Fruit fly (Drosophila melanogaster) whole organism, embryonic: ENCODE measurements around the gene Hs2st.

ENCODE experiments used
- Atf6 ChIP-seq: fragments of 200-800 bp; sonication (Bioruptor generic); IDR thresholded peaks from 2 replicates; pipeline ENCODE4 v1.3.6; 2022; ENCODE audit warnings: missing biosample characterization, missing genetic modification characterization
- Bgb ChIP-seq: fragments of 200-800 bp; sonication (Bioruptor generic); IDR thresholded peaks from 2 replicates; pipeline ENCODE4 v1.3.6; 2022; ENCODE audit warnings: missing biosample characterization, missing genetic modification characterization; ENCODE audit not compliant: partially characterized antibody
- CG10321 ChIP-seq: fragments of 200-800 bp; sonication (Bioruptor generic); IDR thresholded peaks from 2 replicates; pipeline ENCODE4 v1.3.6; 2022; ENCODE audit warnings: missing biosample characterization, missing genetic modification characterization
- CG10959 ChIP-seq: fragments of 200-800 bp; sonication (Bioruptor generic); IDR thresholded peaks from 2 replicates; pipeline ENCODE4 v1.3.6; 2022; ENCODE audit warnings: missing biosample characterization, missing genetic modification characterization
- CG12219 ChIP-seq: fragments of 200-800 bp; sonication (Bioruptor generic); optimal IDR thresholded peaks from 3 replicates; lab custom pipeline; 2018; ENCODE audit warnings: missing biosample characterization, mild to moderate bottlenecking, missing genetic modification characterization
- CG12769 ChIP-seq: fragments of 200-800 bp; sonication (Bioruptor generic); optimal IDR thresholded peaks from 2 replicates; lab custom pipeline; 2019; ENCODE audit warnings: missing biosample characterization, mild to moderate bottlenecking, missing genetic modification characterization, moderate library complexity
- CG13123 ChIP-seq: fragments of 200-800 bp; sonication (Bioruptor generic); optimal IDR thresholded peaks from 2 replicates; lab custom pipeline; 2016; ENCODE audit warnings: missing biosample characterization, missing genetic modification characterization
- CG13287 ChIP-seq: fragments of 200-800 bp; sonication (Bioruptor generic); IDR thresholded peaks from 2 replicates; pipeline ENCODE4 v1.3.6; 2022; ENCODE audit warnings: missing biosample characterization, missing genetic modification characterization; ENCODE audit not compliant: partially characterized antibody
- CG15269 ChIP-seq: fragments of 200-800 bp; sonication (Bioruptor generic); optimal IDR thresholded peaks from 2 replicates; lab custom pipeline; 2018; ENCODE audit warnings: missing biosample characterization, mild to moderate bottlenecking, missing genetic modification characterization, moderate library complexity
- CG16863 ChIP-seq: fragments of 200-800 bp; sonication (Bioruptor generic); optimal IDR thresholded peaks from 3 replicates; lab custom pipeline; 2016; ENCODE audit warnings: missing biosample characterization, missing genetic modification characterization
- CG18619 ChIP-seq: fragments of 200-800 bp; sonication (Bioruptor generic); optimal IDR thresholded peaks from 3 replicates; lab custom pipeline; 2017; ENCODE audit warnings: missing biosample characterization, mild to moderate bottlenecking, missing genetic modification characterization
- CG2199 ChIP-seq: fragments of 200-800 bp; sonication (Bioruptor generic); IDR thresholded peaks from 3 replicates; pipeline ENCODE4 v1.3.6; 2022; ENCODE audit warnings: missing biosample characterization, missing genetic modification characterization
- CG4854 ChIP-seq: fragments of 200-800 bp; sonication (Bioruptor generic); optimal IDR thresholded peaks from 2 replicates; lab custom pipeline; 2016; ENCODE audit warnings: missing biosample characterization, missing genetic modification characterization, inconsistent platforms
- CG6689 ChIP-seq: fragments of 200-800 bp; sonication (Bioruptor generic); IDR thresholded peaks from 2 replicates; pipeline ENCODE4 v1.3.6; 2022; ENCODE audit warnings: missing biosample characterization, missing genetic modification characterization
- CG6791 ChIP-seq: fragments of 200-800 bp; sonication (Bioruptor generic); IDR thresholded peaks from 3 replicates; pipeline ENCODE4 v1.3.6; 2022; ENCODE audit warnings: missing biosample characterization, missing genetic modification characterization; ENCODE audit not compliant: partially characterized antibody
- CG7963 ChIP-seq: fragments of 200-800 bp; sonication (Bioruptor generic); IDR thresholded peaks from 3 replicates; pipeline ENCODE4 v1.3.6; 2022; ENCODE audit warnings: missing biosample characterization, missing genetic modification characterization; ENCODE audit not compliant: partially characterized antibody
- CG8924 ChIP-seq: fragments of 200-800 bp; optimal IDR thresholded peaks from 3 replicates; lab custom pipeline; 2019; ENCODE audit warnings: missing biosample characterization, mild to moderate bottlenecking, missing genetic modification characterization, moderate library complexity
- CG8944 ChIP-seq: fragments of 200-800 bp; sonication (Bioruptor generic); optimal IDR thresholded peaks from 3 replicates; lab custom pipeline; 2016; ENCODE audit warnings: missing biosample characterization, missing genetic modification characterization
- Camta ChIP-seq: fragments of 200-800 bp; sonication (Bioruptor generic); optimal IDR thresholded peaks from 2 replicates; lab custom pipeline; 2016; ENCODE audit warnings: missing biosample characterization, missing genetic modification characterization
- Fer3 ChIP-seq: fragments of 200-800 bp; sonication (Bioruptor generic); optimal IDR thresholded peaks from 2 replicates; lab custom pipeline; 2018; ENCODE audit warnings: missing biosample characterization, mild to moderate bottlenecking, missing genetic modification characterization, moderate library complexity
- HLHmδ ChIP-seq: fragments of 200-800 bp; sonication (Bioruptor generic); optimal IDR thresholded peaks from 2 replicates; lab custom pipeline; 2018; ENCODE audit warnings: missing biosample characterization, mild to moderate bottlenecking, missing genetic modification characterization, moderate library complexity
- HmgZ ChIP-seq: fragments of 200-800 bp; sonication (Bioruptor generic); optimal IDR thresholded peaks from 2 replicates; lab custom pipeline; 2018; ENCODE audit warnings: missing biosample characterization, mild to moderate bottlenecking, missing genetic modification characterization
- Med ChIP-seq: fragments of 200-800 bp; sonication (Bioruptor generic); peaks from one replicate; lab custom pipeline; 2016; ENCODE audit warnings: missing biosample characterization, missing genetic modification characterization, mild to moderate bottlenecking, inconsistent platforms, moderate library complexity
- Mes4 ChIP-seq: fragments of 200-800 bp; sonication (Bioruptor generic); optimal IDR thresholded peaks from 2 replicates; lab custom pipeline; 2016; ENCODE audit warnings: missing biosample characterization, missing genetic modification characterization
- Oli ChIP-seq: fragments of 200-800 bp; sonication (Bioruptor generic); optimal IDR thresholded peaks from 2 replicates; lab custom pipeline; 2018; ENCODE audit warnings: missing biosample characterization, mild to moderate bottlenecking, missing genetic modification characterization, moderate library complexity
- Sry-β ChIP-seq: fragments of 200-800 bp; sonication (Bioruptor generic); optimal IDR thresholded peaks from 2 replicates; lab custom pipeline; 2018; ENCODE audit warnings: missing biosample characterization, mild to moderate bottlenecking, missing genetic modification characterization, moderate library complexity
- al ChIP-seq: fragments of 200-800 bp; sonication (Bioruptor generic); IDR thresholded peaks from 2 replicates; pipeline ENCODE4 v1.3.6; 2022; ENCODE audit warnings: missing biosample characterization, missing genetic modification characterization
- ase ChIP-seq: fragments of 200-800 bp; sonication (Bioruptor generic); IDR thresholded peaks from 3 replicates; pipeline ENCODE4 v1.3.6; 2022; ENCODE audit warnings: missing biosample characterization, missing genetic modification characterization
- ash1 ChIP-seq: fragments of 200-800 bp; sonication (Bioruptor generic); optimal IDR thresholded peaks from 2 replicates; lab custom pipeline; 2018; ENCODE audit warnings: missing biosample characterization, mild to moderate bottlenecking, missing genetic modification characterization
- bbx ChIP-seq: fragments of 200-800 bp; sonication (Bioruptor generic); IDR thresholded peaks from 2 replicates; pipeline ENCODE4 v1.3.6; 2022; ENCODE audit warnings: missing biosample characterization, missing genetic modification characterization; ENCODE audit not compliant: partially characterized antibody
- bcd ChIP-seq: fragments of 200-800 bp; sonication (Bioruptor generic); optimal IDR thresholded peaks from 2 replicates; lab custom pipeline; 2017; ENCODE audit warnings: missing biosample characterization, mild to moderate bottlenecking, missing genetic modification characterization
- chinmo ChIP-seq: fragments of 200-800 bp; sonication (Bioruptor generic); IDR thresholded peaks from 4 replicates; pipeline ENCODE4 v1.3.6; 2022; ENCODE audit warnings: missing biosample characterization, missing genetic modification characterization; ENCODE audit not compliant: partially characterized antibody
- chm ChIP-seq: fragments of 200-800 bp; sonication (Bioruptor generic); IDR thresholded peaks from 2 replicates; pipeline ENCODE4 v1.3.6; 2022; ENCODE audit warnings: missing biosample characterization, missing genetic modification characterization
- croc ChIP-seq: fragments of 200-800 bp; sonication (Bioruptor generic); conservative IDR thresholded peaks from 3 replicates; pipeline ENCODE4 v1.3.6; 2022; ENCODE audit warnings: missing biosample characterization, missing genetic modification characterization
- crol ChIP-seq: fragments of 200-800 bp; sonication (Bioruptor generic); IDR thresholded peaks from 2 replicates; pipeline ENCODE4 v1.3.6; 2022; ENCODE audit warnings: missing biosample characterization, missing genetic modification characterization
- en ChIP-seq: fragments of 200-800 bp; sonication (Bioruptor generic); optimal IDR thresholded peaks from 2 replicates; lab custom pipeline; 2016; ENCODE audit warnings: missing biosample characterization, missing genetic modification characterization
- eyg ChIP-seq: fragments of 200-800 bp; sonication (Bioruptor generic); optimal IDR thresholded peaks from 3 replicates; lab custom pipeline; 2016; ENCODE audit warnings: missing biosample characterization, missing genetic modification characterization
- fu2 ChIP-seq: fragments of 200-800 bp; sonication (Bioruptor generic); optimal IDR thresholded peaks from 2 replicates; lab custom pipeline; 2016; ENCODE audit warnings: missing biosample characterization, missing genetic modification characterization
- gce ChIP-seq: fragments of 200-800 bp; sonication (Bioruptor generic); IDR thresholded peaks from 3 replicates; pipeline ENCODE4 v1.3.6; 2022; ENCODE audit warnings: missing biosample characterization, missing genetic modification characterization
- grn ChIP-seq: fragments of 200-800 bp; sonication (Bioruptor generic); optimal IDR thresholded peaks from 3 replicates; lab custom pipeline; 2017; ENCODE audit warnings: missing biosample characterization, missing genetic modification characterization
- hth ChIP-seq: fragments of >200 bp; optimal IDR thresholded peaks from 2 replicates; lab custom pipeline; 2017; ENCODE audit warnings: inconsistent platforms
- jigr1 ChIP-seq: fragments of 200-800 bp; sonication (Bioruptor generic); IDR thresholded peaks from 3 replicates; pipeline ENCODE4 v1.3.6; 2022; ENCODE audit warnings: missing biosample characterization, missing genetic modification characterization
- mam ChIP-seq: fragments of 200-800 bp; sonication (Bioruptor generic); optimal IDR thresholded peaks from 3 replicates; lab custom pipeline; 2016; ENCODE audit warnings: missing biosample characterization, missing genetic modification characterization
- sd ChIP-seq: fragments of 200-800 bp; sonication (Bioruptor generic); optimal IDR thresholded peaks from 3 replicates; lab custom pipeline; 2018; ENCODE audit warnings: missing biosample characterization, mild to moderate bottlenecking, missing genetic modification characterization, moderate library complexity
- sr ChIP-seq: fragments of 200-800 bp; sonication (Bioruptor generic); IDR thresholded peaks from 3 replicates; pipeline ENCODE4 v1.3.6; 2022; ENCODE audit warnings: missing biosample characterization, missing genetic modification characterization
- stc ChIP-seq: fragments of 200-800 bp; sonication (Bioruptor generic); IDR thresholded peaks from 2 replicates; pipeline ENCODE4 v1.3.6; 2022; ENCODE audit warnings: missing biosample characterization, missing genetic modification characterization
- tup ChIP-seq: fragments of 200-800 bp; sonication (Bioruptor generic); optimal IDR thresholded peaks from 2 replicates; lab custom pipeline; 2016; ENCODE audit warnings: missing biosample characterization, mild to moderate bottlenecking, missing genetic modification characterization, moderate library complexity
- unc-4 ChIP-seq: fragments of 200-800 bp; sonication (Bioruptor generic); IDR thresholded peaks from 2 replicates; pipeline ENCODE4 v1.3.6; 2022; ENCODE audit warnings: missing biosample characterization, missing genetic modification characterization; ENCODE audit not compliant: partially characterized antibody
- unpg ChIP-seq: fragments of 200-800 bp; sonication (Bioruptor generic); optimal IDR thresholded peaks from 3 replicates; lab custom pipeline; 2018; ENCODE audit warnings: missing biosample characterization, mild to moderate bottlenecking, missing genetic modification characterization, moderate library complexity
- vvl ChIP-seq: fragments of 200-800 bp; sonication (Bioruptor generic); IDR thresholded peaks from 2 replicates; pipeline ENCODE4 v1.3.6; 2022; ENCODE audit warnings: missing biosample characterization, missing genetic modification characterization
- yki ChIP-seq: fragments of >200 bp; optimal IDR thresholded peaks from 3 replicates; lab custom pipeline; 2018

The Hs2st gene

DNA sequence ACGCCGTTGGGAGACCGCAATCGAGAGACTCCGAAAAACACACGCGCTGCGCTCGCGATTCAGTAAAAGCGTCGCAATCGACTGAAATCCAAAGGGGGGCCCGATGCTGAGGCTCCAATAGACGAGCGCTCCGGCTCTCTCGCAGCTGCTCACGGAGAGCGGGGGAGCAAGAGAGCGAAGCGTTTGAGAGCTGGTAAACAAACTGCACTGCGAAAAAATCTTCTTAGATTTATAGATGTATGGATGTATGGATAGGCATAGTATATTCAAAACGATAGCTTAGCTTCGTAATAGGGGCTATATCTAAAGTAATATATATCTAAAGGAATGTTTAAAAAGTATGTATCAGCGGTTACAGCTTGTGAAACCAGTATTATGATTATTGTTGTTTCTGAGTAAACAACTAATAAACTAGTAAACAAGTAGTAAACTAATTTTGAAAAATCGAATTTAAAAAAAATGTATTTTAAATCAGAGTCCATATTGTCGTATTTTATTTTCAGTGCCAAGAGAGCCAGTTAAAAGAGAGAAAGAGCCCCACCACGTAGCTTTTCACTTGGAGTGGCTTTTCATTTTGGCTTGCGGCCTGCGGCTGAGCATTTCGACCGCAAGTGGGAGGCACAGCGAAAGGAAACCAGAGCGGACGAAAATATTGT, 21.0 kb downstream of the Hs2st start, which contains the start of the genes Alp12 and CG13085 (continued):
- TF ChIP-seq fu2 (GFP tag; lab: Kevin White, UChicago) (peak; percentile 92), bbx (GFP tag; lab: Robert Waterston, UW) (no peak), CG2199 (GFP tag; lab: Robert Waterston, UW) (0 out of 3 replicates have a peak, but pooled peaks have one; percentile 86), HLHmδ (GFP tag; lab: Kevin White, UChicago) (peak; percentile 66), yki (lab: Kevin White, UChicago) (peak; percentile 80), Sry-β (GFP tag; lab: Kevin White, UChicago) (peak; percentile 67), stc (peak; percentile 96), hth (lab: Kevin White, UChicago) (no peak), Bgb (GFP tag; lab: Robert Waterston, UW) (peak; percentile 48; the same call in 1 of the 2 replicates), eyg (peak; percentile 89), CG10959 (GFP tag; lab: Robert Waterston, UW) (peak; percentile 87), CG10321 (GFP tag; lab: Robert Waterston, UW) (peak; percentile 78; the same call in 1 of the 2 replicates), CG13287 (GFP tag; lab: Robert Waterston, UW) (no peak; the same call in none of the 2 replicates), unc-4 (GFP tag; lab: Robert Waterston, UW) (peak; percentile 44; the same call in 1 of the 2 replicates), CG8944 (peak; percentile 87), vvl (GFP tag; lab: Robert Waterston, UW) (peak; percentile 97), CG15269 (tag; lab: Kevin White, UChicago) (peak; percentile 99), tup (GFP tag; lab: Kevin White, UChicago) (peak; percentile 83), CG16863 (peak; percentile 95), bcd (GFP tag; lab: Kevin White, UChicago) (peak; percentile 98), ase (GFP tag; lab: Robert Waterston, UW) (peak; percentile 89), en (peak; percentile 87), grn (GFP tag; lab: Kevin White, UChicago) (peak; percentile 78), CG6689 (GFP tag; lab: Robert Waterston, UW) (peak; percentile 98), croc (peak; percentile 96), ash1 (no peak), HmgZ (tag; lab: Kevin White, UChicago) (peak; percentile 98), CG13123 (GFP tag; lab: Kevin White, UChicago) (peak; percentile 90), CG18619 (peak; percentile 99), Camta (peak; percentile 96), CG4854 (GFP tag; lab: Kevin White, UChicago) (peak; percentile 91), Oli (tag; lab: Kevin White, UChicago) (peak; percentile 99), CG8924 (tag; lab: Kevin White, UChicago) (peak; percentile 99), al (GFP tag; lab: Robert Waterston, UW) (peak; percentile 90), mam (peak; percentile 88), crol (GFP tag; lab: Robert Waterston, UW) (peak; percentile 76), CG12219 (GFP tag; lab: Kevin White, UChicago) (peak; percentile 97), CG6791 (peak; percentile 54; the same call in 2 of the 3 replicates), Atf6 (GFP tag; lab: Robert Waterston, UW) (peak; percentile 98)

dm6 chr2L:19422642-19423041, 21.9 kb downstream of the Hs2st start:
- TF ChIP-seq chinmo (GFP tag; lab: Robert Waterston, UW): 0 out of 4 replicates have a peak, but pooled peaks have one; percentile 46
- TF ChIP-seq chm (GFP tag; lab: Robert Waterston, UW): no peak
- no peak for TF ChIP-seq Mes4 (GFP tag; lab: Kevin White, UChicago)
- TF ChIP-seq gce (GFP tag; lab: Robert Waterston, UW): 0 out of 3 replicates have a peak, but pooled peaks have one; percentile 36
- no peak for TF ChIP-seq Fer3
- no peak for TF ChIP-seq jigr1 (GFP tag; lab: Robert Waterston, UW)
- peak; percentile 83 for TF ChIP-seq sd
- TF ChIP-seq crol (GFP tag; lab: Robert Waterston, UW): peak; percentile 63; the same call in 1 of the 2 replicates
- 0 out of 3 replicates have a peak, but pooled peaks have one; percentile 11 for TF ChIP-seq CG7963 (GFP tag; lab: Robert Waterston, UW)
- TF ChIP-seq sr: peak; percentile 70; the same call in 1 of the 3 replicates
- TF ChIP-seq Med (GFP tag; lab: Kevin White, UChicago): no peak
- no peak for TF ChIP-seq unpg (GFP tag; lab: Kevin White, UChicago)
- TF ChIP-seq CG12769: peak; percentile 74
